Worm (Caenorhabditis elegans): ENCODE results near the gene mlc-1.

Gene mlc-1

ce11 chrX:17458887-17459286 lies at the start of gene mlc-1:
TSS of gene mlc-1 (plus strand) at chrX:17459210.
- TF ChIP-seq W03F9.2 (tag; optimal IDR thresholded peaks at IDR 0.05) = no peak
- TF ChIP-seq dao-5 (tag; optimal IDR thresholded peaks at IDR 0.05) = no peak
- no peak for TF ChIP-seq him-1 (tag; optimal IDR thresholded peaks at IDR 0.05)

- TF ChIP-seq him-1 (tag; optimal IDR thresholded peaks at IDR 0.05) (no peak), dao-5 (tag; optimal IDR thresholded peaks at IDR 0.05) (no peak), W03F9.2 (tag; optimal IDR thresholded peaks at IDR 0.05) (no peak)
Observed at ce11 chrX:17412642-17413041, 46.4 kb upstream of the mlc-1 start.

- TF ChIP-seq dao-5 (tag; optimal IDR thresholded peaks at IDR 0.05) = no peak
- no peak for TF ChIP-seq W03F9.2 (tag; optimal IDR thresholded peaks at IDR 0.05)
- no peak for TF ChIP-seq him-1 (tag; optimal IDR thresholded peaks at IDR 0.05)
Observed at ce11 chrX:17413868-17414267, 45.1 kb upstream of the mlc-1 start, which contains the start of gene crb-1. TSS of gene crb-1 (minus strand) at chrX:17414014.

ce11 chrX:17417505-17418004 lies 41.5 kb upstream of the mlc-1 start:
- TF ChIP-seq dao-5 (tag; optimal IDR thresholded peaks at IDR 0.05) (no peak), W03F9.2 (tag; optimal IDR thresholded peaks at IDR 0.05) (no peak)

- no peak for TF ChIP-seq W03F9.2 (tag; optimal IDR thresholded peaks at IDR 0.05)
- no peak for TF ChIP-seq him-1 (tag; optimal IDR thresholded peaks at IDR 0.05)
- TF ChIP-seq dao-5 (tag; optimal IDR thresholded peaks at IDR 0.05) = no peak
Observed at ce11 chrX:17419813-17420584, 39.0 kb upstream of the mlc-1 start.

ce11 chrX:17420585-17421459 lies 38.2 kb upstream of the mlc-1 start:
- TF ChIP-seq W03F9.2 (tag; optimal IDR thresholded peaks at IDR 0.05) (no peak), dao-5 (tag; optimal IDR thresholded peaks at IDR 0.05) (no peak), him-1 (tag; optimal IDR thresholded peaks at IDR 0.05) (no peak)

ce11 chrX:17421532-17422078 lies 37.4 kb upstream of the mlc-1 start, which contains the start of gene osm-11:
TSS of gene osm-11 (minus strand) at chrX:17421582.
- no peak for TF ChIP-seq him-1 (tag; optimal IDR thresholded peaks at IDR 0.05)
- TF ChIP-seq dao-5 (tag; optimal IDR thresholded peaks at IDR 0.05) = no peak
- no peak for TF ChIP-seq W03F9.2 (tag; optimal IDR thresholded peaks at IDR 0.05)

- TF ChIP-seq dao-5 (tag; optimal IDR thresholded peaks at IDR 0.05) (no peak), him-1 (tag; optimal IDR thresholded peaks at IDR 0.05) (no peak), W03F9.2 (tag; optimal IDR thresholded peaks at IDR 0.05) (no peak)
Observed at ce11 chrX:17422593-17422992, 36.4 kb upstream of the mlc-1 start.

ce11 chrX:17423894-17424594 lies 35.0 kb upstream of the mlc-1 start:
- TF ChIP-seq W03F9.2 (tag; optimal IDR thresholded peaks at IDR 0.05) (no peak), dao-5 (tag; optimal IDR thresholded peaks at IDR 0.05) (no peak), him-1 (tag; optimal IDR thresholded peaks at IDR 0.05) (no peak)

ce11 chrX:17424595-17424913 lies 34.5 kb upstream of the mlc-1 start:
- TF ChIP-seq him-1 (tag; optimal IDR thresholded peaks at IDR 0.05) = no peak
- no peak for TF ChIP-seq W03F9.2 (tag; optimal IDR thresholded peaks at IDR 0.05)
- no peak for TF ChIP-seq dao-5 (tag; optimal IDR thresholded peaks at IDR 0.05)

ce11 chrX:17426712-17427111 lies 32.3 kb upstream of the mlc-1 start:
- no peak for TF ChIP-seq dao-5 (tag; optimal IDR thresholded peaks at IDR 0.05)
- TF ChIP-seq him-1 (tag; optimal IDR thresholded peaks at IDR 0.05) = no peak
- no peak for TF ChIP-seq W03F9.2 (tag; optimal IDR thresholded peaks at IDR 0.05)

ce11 chrX:17427778-17428177 lies 31.2 kb upstream of the mlc-1 start:
- TF ChIP-seq dao-5 (tag; optimal IDR thresholded peaks at IDR 0.05) (no peak), him-1 (tag; optimal IDR thresholded peaks at IDR 0.05) (no peak), W03F9.2 (tag; optimal IDR thresholded peaks at IDR 0.05) (no peak)

ce11 chrX:17428803-17429202 lies 30.2 kb upstream of the mlc-1 start, which contains the start of gene pbo-6:
TSS of gene pbo-6 (plus strand) at chrX:17429042.
- TF ChIP-seq W03F9.2 (tag; optimal IDR thresholded peaks at IDR 0.05) (no peak), him-1 (tag; optimal IDR thresholded peaks at IDR 0.05) (no peak)

Data from whole organism, L4/young adult.